Worm (Caenorhabditis elegans) whole organism, young adult: ENCODE data around the gene ZK354.8.

Experiments
- aptf-3 ChIP-seq: fragments of 200-800 bp; sonication (Bioruptor generic); IDR thresholded peaks from 2 replicates; pipeline ENCODE4 v1.3.6; 2022; ENCODE audit warnings: missing genetic modification characterization, missing compliant biosample characterization
- ceh-27 ChIP-seq: fragments of 200-800 bp; sonication (Bioruptor generic); optimal IDR thresholded peaks from 2 replicates; lab custom pipeline; 2018; ENCODE audit warnings: mild to moderate bottlenecking, missing genetic modification characterization, moderate library complexity, missing compliant biosample characterization
- ceh-79 ChIP-seq: sonication (generic microtip); optimal IDR thresholded peaks from 2 replicates; lab custom pipeline; 2017; ENCODE audit warnings: mild to moderate bottlenecking, missing genetic modification characterization, missing compliant biosample characterization
- hlh-26 ChIP-seq: fragments of 200-800 bp; sonication (Bioruptor generic); conservative IDR thresholded peaks from 2 replicates; pipeline ENCODE4 v1.3.6; 2022; ENCODE audit warnings: missing genetic modification reagents, missing genetic modification characterization, missing compliant biosample characterization
- hmg-1.2 ChIP-seq: fragments of 200-800 bp; sonication (Bioruptor generic); IDR thresholded peaks from 2 replicates; pipeline ENCODE4 v1.3.6; 2022; ENCODE audit warnings: missing genetic modification reagents, missing genetic modification characterization, missing compliant biosample characterization
- lin-54 ChIP-seq: fragments of 200-800 bp; sonication (Bioruptor generic); optimal IDR thresholded peaks from 2 replicates; lab custom pipeline; 2018; ENCODE audit warnings: mild to moderate bottlenecking, missing genetic modification characterization, missing compliant biosample characterization
- pha-4 ChIP-seq: fragments of 150-350 bp; sonication (generic microtip); optimal IDR thresholded peaks from 2 replicates; lab custom pipeline; 2014; ENCODE audit warnings: missing biosample characterization, missing genetic modification reagents, missing genetic modification characterization
- sdz-38 ChIP-seq: sonication (generic microtip); optimal IDR thresholded peaks from 2 replicates; lab custom pipeline; 2016; ENCODE audit warnings: missing genotype, missing genetic modification characterization, missing compliant biosample characterization
- snpc-1.3 ChIP-seq: sonication (generic microtip); optimal IDR thresholded peaks from 2 replicates; lab custom pipeline; 2017; ENCODE audit warnings: missing genetic modification characterization, mild to moderate bottlenecking, missing compliant biosample characterization, antibody characterized with exemption, moderate library complexity, missing genotype, missing genetic modification reagents; ENCODE audit not compliant: insufficient read depth
- unc-130 ChIP-seq: sonication (generic microtip); optimal IDR thresholded peaks from 2 replicates; lab custom pipeline; 2016; ENCODE audit warnings: missing genetic modification reagents, missing genetic modification characterization, missing compliant biosample characterization
- unc-62 ChIP-seq: fragments of 150-350 bp; optimal IDR thresholded peaks from 2 replicates; lab custom pipeline; 2014; ENCODE audit warnings: missing biosample characterization, missing genetic modification reagents, missing genetic modification characterization

ce11 chrIV:5353364-5353763, 47.4 kb upstream of the ZK354.8 start, which contains the start of gene Y4C6B.7:
- no peak for TF ChIP-seq unc-62 (GFP tag; lab: Kevin White, UChicago)
- TF ChIP-seq hlh-26 = no peak
- no peak for TF ChIP-seq snpc-1.3
- TF ChIP-seq ceh-79 = no peak
- no peak for TF ChIP-seq pha-4 (tag; lab: Kevin White, UChicago)
- TF ChIP-seq lin-54 (GFP tag; lab: Kevin White, UChicago) = no peak
- no peak for TF ChIP-seq aptf-3 (GFP tag; lab: Robert Waterston, UW)
- TF ChIP-seq hmg-1.2 (GFP tag; lab: Robert Waterston, UW) = no peak
- TF ChIP-seq unc-130 (GFP tag; lab: Kevin White, UChicago) = no peak
- no peak for TF ChIP-seq sdz-38 (tag; lab: Kevin White, UChicago)
- TF ChIP-seq ceh-27 (GFP tag; lab: Kevin White, UChicago) = no peak
